Fruit fly (Drosophila melanogaster): ENCODE measurements around the gene CG13711.

dm6 chr3L:4805751-4806150, 48.1 kb downstream of the CG13711 start:
- TF ChIP-seq ac (GFP tag; optimal IDR thresholded peaks at IDR 0.05) (no peak), CG32772 (GFP tag; IDR thresholded peaks at IDR 0.05) (no peak), Atf3 (GFP tag; optimal IDR thresholded peaks at IDR 0.05) (no peak), CG31388 (GFP tag; optimal IDR thresholded peaks at IDR 0.05) (no peak), otp (GFP tag; IDR thresholded peaks at IDR 0.05) (no peak), lilli (GFP tag; optimal IDR thresholded peaks at IDR 0.05) (no peak), salm (tag; optimal IDR thresholded peaks at IDR 0.05) (no peak), Hr78 (GFP tag; optimal IDR thresholded peaks at IDR 0.05) (no peak), CG16815 (GFP tag; optimal IDR thresholded peaks at IDR 0.05) (no peak), CG4820 (GFP tag; optimal IDR thresholded peaks at IDR 0.05) (no peak), CG18476 (GFP tag; optimal IDR thresholded peaks at IDR 0.05) (no peak), Elba2 (GFP tag; optimal IDR thresholded peaks at IDR 0.05) (no peak), oc (tag; optimal IDR thresholded peaks at IDR 0.05) (no peak)
